Worm (Caenorhabditis elegans): ENCODE results near the gene msp-10.

DNA sequence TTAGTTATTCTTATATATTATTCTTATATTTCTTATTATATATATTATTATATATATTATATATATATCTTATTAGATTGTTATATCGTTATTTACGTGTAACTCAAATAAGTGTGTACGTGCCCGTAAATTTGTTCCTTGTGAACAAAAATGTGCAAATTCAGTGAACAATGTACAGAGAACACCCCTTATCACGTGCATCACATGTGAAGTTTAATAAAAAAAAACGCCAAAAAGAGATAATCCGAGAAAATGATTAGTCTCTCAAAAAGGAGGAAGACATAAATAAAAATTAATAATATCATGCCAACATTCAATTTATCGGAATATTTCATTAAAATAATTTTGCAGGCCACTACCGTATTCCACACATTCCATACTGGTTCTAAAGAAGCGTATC, 37.8 kb upstream of the msp-10 start:
- TF ChIP-seq tbx-2 (tag; optimal IDR thresholded peaks at IDR 0.05) = no peak
- TF ChIP-seq hlh-8 (tag; optimal IDR thresholded peaks at IDR 0.05) = no peak
- no peak for TF ChIP-seq mec-3 (tag; optimal IDR thresholded peaks at IDR 0.05; ENCODE audit: borderline replicate concordance)
- no peak for TF ChIP-seq dmd-4 (tag; optimal IDR thresholded peaks at IDR 0.05; ENCODE audit: borderline replicate concordance)
- TF ChIP-seq nfya-1 (tag; optimal IDR thresholded peaks at IDR 0.05) = no peak
- no peak for TF ChIP-seq pha-4 (tag; optimal IDR thresholded peaks at IDR 0.05)
- no peak for TF ChIP-seq nhr-11 (tag; optimal IDR thresholded peaks at IDR 0.05)
- TF ChIP-seq sox-4 (tag; optimal IDR thresholded peaks at IDR 0.05) = no peak
- no peak for TF ChIP-seq ets-4 (tag; optimal IDR thresholded peaks at IDR 0.05)
- no peak for TF ChIP-seq fkh-10 (GFP tag; optimal IDR thresholded peaks at IDR 0.05)
- TF ChIP-seq unc-55 (GFP tag; optimal IDR thresholded peaks at IDR 0.05) = no peak
- TF ChIP-seq ama-1 (optimal IDR thresholded peaks at IDR 0.05) = no peak
- TF ChIP-seq eyg-1 (tag; optimal IDR thresholded peaks at IDR 0.05) = no peak
- no peak for TF ChIP-seq che-1 (tag; optimal IDR thresholded peaks at IDR 0.05)
